Fruit fly (Drosophila melanogaster) whole organism, prepupa: ENCODE data around the gene CG5810.

Source experiments
- Blimp-1 ChIP-seq: fragments of 200-800 bp; sonication (Bioruptor generic); optimal IDR thresholded peaks from 3 replicates; lab custom pipeline; 2017; ENCODE audit warnings: missing biosample characterization, missing genetic modification characterization, mild to moderate bottlenecking, moderate library complexity, missing genetic modification reagents
- CG10631 ChIP-seq: fragments of 200-800 bp; sonication (Bioruptor generic); optimal IDR thresholded peaks from 2 replicates; lab custom pipeline; 2016; ENCODE audit warnings: missing biosample characterization, missing genetic modification characterization
- CG10669 ChIP-seq: fragments of 200-800 bp; sonication (Bioruptor generic); optimal IDR thresholded peaks from 3 replicates; lab custom pipeline; 2018; ENCODE audit warnings: missing biosample characterization, mild to moderate bottlenecking, missing genetic modification characterization, moderate library complexity
- CG11294 ChIP-seq: fragments of 200-800 bp; sonication (Bioruptor generic); IDR thresholded peaks from 2 replicates; pipeline ENCODE4 v1.3.6; 2022; ENCODE audit warnings: missing biosample characterization, missing genetic modification characterization
- CG11762 ChIP-seq: fragments of 200-800 bp; sonication (Bioruptor generic); optimal IDR thresholded peaks from 3 replicates; lab custom pipeline; 2016; ENCODE audit warnings: missing biosample characterization, missing genetic modification characterization; ENCODE audit not compliant: insufficient read depth
- CG11902 ChIP-seq: fragments of 200-800 bp; sonication (Bioruptor generic); optimal IDR thresholded peaks from 3 replicates; lab custom pipeline; 2016; ENCODE audit warnings: missing biosample characterization, missing genetic modification characterization
- CG15336 ChIP-seq: fragments of 200-800 bp; sonication (Bioruptor generic); IDR thresholded peaks from 2 replicates; pipeline ENCODE4 v1.3.6; 2022; ENCODE audit warnings: missing biosample characterization, missing genetic modification characterization
- CG1621 ChIP-seq: fragments of 200-800 bp; sonication (Bioruptor generic); optimal IDR thresholded peaks from 3 replicates; lab custom pipeline; 2018; ENCODE audit warnings: missing biosample characterization, mild to moderate bottlenecking, missing genetic modification characterization
- CG3032 ChIP-seq: fragments of 200-800 bp; optimal IDR thresholded peaks from 2 replicates; lab custom pipeline; 2019; ENCODE audit warnings: missing biosample characterization, mild to moderate bottlenecking, missing genetic modification characterization, moderate library complexity
- CG31627 ChIP-seq: fragments of 200-800 bp; sonication (Bioruptor generic); optimal IDR thresholded peaks from 3 replicates; lab custom pipeline; 2016; ENCODE audit warnings: missing biosample characterization, missing genetic modification characterization
- CG32006 ChIP-seq: fragments of 200-800 bp; sonication (Bioruptor generic); optimal IDR thresholded peaks from 3 replicates; lab custom pipeline; 2017; ENCODE audit warnings: missing biosample characterization, mild to moderate bottlenecking, missing genetic modification characterization
- CG34406 ChIP-seq: fragments of 200-800 bp; sonication (Bioruptor generic); optimal IDR thresholded peaks from 3 replicates; lab custom pipeline; 2016; ENCODE audit warnings: missing biosample characterization, missing genetic modification characterization
- CG3919 ChIP-seq: fragments of 200-800 bp; sonication (Bioruptor generic); optimal IDR thresholded peaks from 3 replicates; lab custom pipeline; 2016; ENCODE audit warnings: missing biosample characterization, missing genetic modification characterization
- CG4318 ChIP-seq: fragments of 200-800 bp; sonication (Bioruptor generic); optimal IDR thresholded peaks from 3 replicates; lab custom pipeline; 2017; ENCODE audit warnings: missing biosample characterization, mild to moderate bottlenecking, missing genetic modification characterization
- CG6163 ChIP-seq: fragments of 200-800 bp; sonication (Bioruptor generic); IDR thresholded peaks from 3 replicates; pipeline ENCODE4 v1.3.6; 2022; ENCODE audit warnings: missing biosample characterization, missing genetic modification characterization
- CG6276 ChIP-seq: fragments of 200-800 bp; sonication (Bioruptor generic); optimal IDR thresholded peaks from 2 replicates; lab custom pipeline; 2017; ENCODE audit warnings: missing biosample characterization, mild to moderate bottlenecking, missing genetic modification characterization
- CG6792 ChIP-seq: fragments of 200-800 bp; sonication (Bioruptor generic); optimal IDR thresholded peaks from 3 replicates; lab custom pipeline; 2016; ENCODE audit warnings: missing biosample characterization, missing genetic modification characterization
- CG6808 ChIP-seq: fragments of 200-800 bp; sonication (Bioruptor generic); optimal IDR thresholded peaks from 3 replicates; lab custom pipeline; 2017; ENCODE audit warnings: missing biosample characterization, missing genetic modification characterization, mild to moderate bottlenecking, moderate library complexity, missing genetic modification reagents
- CG6854 ChIP-seq: fragments of 200-800 bp; sonication (Bioruptor generic); optimal IDR thresholded peaks from 2 replicates; lab custom pipeline; 2017; ENCODE audit warnings: missing biosample characterization, mild to moderate bottlenecking, missing genetic modification characterization
- CG7368 ChIP-seq: fragments of 200-800 bp; sonication (Bioruptor generic); optimal IDR thresholded peaks from 3 replicates; lab custom pipeline; 2016; ENCODE audit warnings: missing biosample characterization, missing genetic modification characterization
- CG8119 ChIP-seq: fragments of 200-800 bp; sonication (Bioruptor generic); IDR thresholded peaks from 3 replicates; pipeline ENCODE4 v1.3.6; 2022; ENCODE audit warnings: missing biosample characterization, missing genetic modification characterization
- CG8632 ChIP-seq: fragments of 200-800 bp; sonication (Bioruptor generic); optimal IDR thresholded peaks from 3 replicates; lab custom pipeline; 2016; ENCODE audit warnings: missing biosample characterization, missing genetic modification characterization
- CG9139 ChIP-seq: fragments of 200-800 bp; sonication (Bioruptor generic); optimal IDR thresholded peaks from 3 replicates; lab custom pipeline; 2017; ENCODE audit warnings: missing biosample characterization, mild to moderate bottlenecking, missing genetic modification characterization
- Eip75B ChIP-seq: fragments of 200-800 bp; sonication (Bioruptor generic); optimal IDR thresholded peaks from 3 replicates; lab custom pipeline; 2016; ENCODE audit warnings: missing biosample characterization, missing genetic modification characterization
- Eip93F ChIP-seq: fragments of 200-800 bp; sonication (Bioruptor generic); optimal IDR thresholded peaks from 2 replicates; lab custom pipeline; 2016; ENCODE audit warnings: missing biosample characterization, mild to moderate bottlenecking, missing genetic modification characterization
- Ets21C ChIP-seq: fragments of 200-800 bp; sonication (Bioruptor generic); optimal IDR thresholded peaks from 3 replicates; lab custom pipeline; 2016; ENCODE audit warnings: missing biosample characterization, missing genetic modification characterization
- Ets96B ChIP-seq: fragments of 200-800 bp; optimal IDR thresholded peaks from 2 replicates; lab custom pipeline; 2019; ENCODE audit warnings: missing biosample characterization, mild to moderate bottlenecking, missing genetic modification characterization, moderate library complexity
- Gug ChIP-seq: fragments of 200-800 bp; sonication (Bioruptor generic); IDR thresholded peaks from 2 replicates; pipeline ENCODE4 v1.3.6; 2022; ENCODE audit warnings: missing biosample characterization, missing genetic modification characterization
- Hr4 ChIP-seq: fragments of 200-800 bp; sonication (Bioruptor generic); optimal IDR thresholded peaks from 3 replicates; lab custom pipeline; 2016; ENCODE audit warnings: missing biosample characterization, missing genetic modification characterization
- Lpt ChIP-seq: fragments of 200-800 bp; sonication (Bioruptor generic); optimal IDR thresholded peaks from 3 replicates; lab custom pipeline; 2016; ENCODE audit warnings: missing biosample characterization, missing genetic modification characterization
- Smox ChIP-seq: fragments of 200-800 bp; sonication (Bioruptor generic); optimal IDR thresholded peaks from 3 replicates; lab custom pipeline; 2016; ENCODE audit warnings: missing biosample characterization, missing genetic modification characterization
- Sox14 ChIP-seq: fragments of 200-800 bp; sonication (Bioruptor generic); optimal IDR thresholded peaks from 3 replicates; lab custom pipeline; 2016; ENCODE audit warnings: missing biosample characterization, missing genetic modification characterization
- acj6 ChIP-seq: fragments of 200-800 bp; sonication (Bioruptor generic); optimal IDR thresholded peaks from 3 replicates; lab custom pipeline; 2016; ENCODE audit warnings: missing biosample characterization, missing genetic modification characterization
- cyc ChIP-seq: fragments of 200-800 bp; sonication (Bioruptor generic); optimal IDR thresholded peaks from 3 replicates; lab custom pipeline; 2016; ENCODE audit warnings: missing biosample characterization, missing genetic modification characterization
- dsx ChIP-seq: fragments of 200-800 bp; optimal IDR thresholded peaks from 3 replicates; lab custom pipeline; 2019; ENCODE audit warnings: missing biosample characterization, mild to moderate bottlenecking, missing genetic modification characterization, moderate library complexity; ENCODE audit not compliant: poor library complexity, severe bottlenecking
- eg ChIP-seq: fragments of 200-800 bp; sonication (Bioruptor generic); IDR thresholded peaks from 3 replicates; pipeline ENCODE4 v1.3.6; 2022; ENCODE audit warnings: missing biosample characterization, missing genetic modification characterization
- esn ChIP-seq: fragments of 200-800 bp; sonication (Bioruptor generic); optimal IDR thresholded peaks from 2 replicates; lab custom pipeline; 2016; ENCODE audit warnings: missing biosample characterization, mild to moderate bottlenecking, missing genetic modification characterization, moderate library complexity
- fd59A ChIP-seq: fragments of 200-800 bp; sonication (Bioruptor generic); optimal IDR thresholded peaks from 2 replicates; lab custom pipeline; 2017; ENCODE audit warnings: missing biosample characterization, mild to moderate bottlenecking, missing genetic modification characterization, missing genetic modification reagents
- fd85E ChIP-seq: fragments of 200-800 bp; sonication (Bioruptor generic); optimal IDR thresholded peaks from 3 replicates; lab custom pipeline; 2016; ENCODE audit warnings: missing biosample characterization, missing genetic modification characterization
- fkh ChIP-seq: fragments of 200-800 bp; sonication (Bioruptor generic); optimal IDR thresholded peaks from 3 replicates; lab custom pipeline; 2017; ENCODE audit warnings: missing biosample characterization, mild to moderate bottlenecking, missing genetic modification characterization, moderate library complexity
- lz ChIP-seq: fragments of 200-800 bp; sonication (Bioruptor generic); optimal IDR thresholded peaks from 3 replicates; lab custom pipeline; 2016; ENCODE audit warnings: missing biosample characterization, missing genetic modification characterization
- net ChIP-seq: fragments of 200-800 bp; sonication (Bioruptor generic); optimal IDR thresholded peaks from 3 replicates; lab custom pipeline; 2016; ENCODE audit warnings: missing biosample characterization, missing genetic modification characterization
- salr ChIP-seq, 2 experiments: fragments of 200-800 bp; sonication (Bioruptor generic); optimal IDR thresholded peaks; 3 replicates each; lab custom pipeline; 2016 to 2018; ENCODE audit warnings: missing biosample characterization in 2 of 2, missing genetic modification characterization in 2 of 2, mild to moderate bottlenecking in 1 of 2
- spab ChIP-seq: fragments of 200-800 bp; sonication (Bioruptor generic); optimal IDR thresholded peaks from 2 replicates; lab custom pipeline; 2017; ENCODE audit warnings: missing biosample characterization, mild to moderate bottlenecking, missing genetic modification characterization, missing genetic modification reagents
- svp ChIP-seq: fragments of 200-800 bp; sonication (Bioruptor generic); peaks from one replicate; lab custom pipeline; 2016; ENCODE audit warnings: missing biosample characterization, missing genetic modification characterization
- topi ChIP-seq: fragments of 200-800 bp; sonication (Bioruptor generic); optimal IDR thresholded peaks from 3 replicates; lab custom pipeline; 2016; ENCODE audit warnings: missing biosample characterization, missing genetic modification characterization
- vri ChIP-seq: fragments of 200-800 bp; sonication (Bioruptor generic); optimal IDR thresholded peaks from 3 replicates; lab custom pipeline; 2016; ENCODE audit warnings: missing biosample characterization, mild to moderate bottlenecking, missing genetic modification characterization

The CG5810 gene

DNA sequence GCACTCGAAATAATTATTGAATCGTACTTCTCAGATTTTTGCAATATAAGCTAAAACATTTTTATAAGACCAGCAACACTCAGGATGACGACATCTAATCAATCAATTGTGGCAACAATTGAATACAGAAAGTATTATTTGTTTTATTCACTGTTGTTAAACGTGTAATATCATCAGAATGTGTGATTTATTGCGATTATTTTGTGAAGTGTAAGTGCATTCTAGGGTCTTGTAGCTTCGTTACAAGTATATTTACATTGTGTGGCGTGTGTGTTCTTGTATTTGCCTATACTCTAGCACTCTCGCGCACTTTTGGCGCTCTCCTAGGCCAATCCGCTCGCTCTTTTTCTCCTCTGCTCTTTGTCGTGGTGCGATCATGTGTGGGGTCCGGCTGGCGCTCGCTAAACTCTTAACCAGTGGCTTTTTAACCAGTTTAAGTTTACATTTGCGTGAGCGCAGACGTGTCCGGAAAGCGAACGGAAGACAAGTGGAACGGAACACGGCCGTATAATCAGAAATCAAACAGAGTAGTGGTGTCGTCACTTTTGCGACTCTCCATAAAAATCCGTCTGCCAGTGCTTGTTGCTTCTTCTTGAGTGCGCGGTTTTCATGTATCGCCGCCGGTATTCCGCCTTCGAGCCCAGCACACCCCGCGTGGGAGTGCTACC, 41.1 kb downstream of the CG5810 start (continued):
- TF ChIP-seq CG9139 (GFP tag; lab: Kevin White, UChicago) (peak; percentile 75), Lpt (GFP tag; lab: Kevin White, UChicago) (peak; percentile 95), acj6 (GFP tag; lab: Kevin White, UChicago) (peak; percentile 94), net (GFP tag; lab: Kevin White, UChicago) (peak; percentile 93), fkh (GFP tag; lab: Kevin White, UChicago) (peak; percentile 90), lz (peak; percentile 86), CG11902 (peak; percentile 85), Blimp-1 (peak; percentile 13), Sox14 (GFP tag; lab: Kevin White, UChicago) (peak; percentile 96)

DNA sequence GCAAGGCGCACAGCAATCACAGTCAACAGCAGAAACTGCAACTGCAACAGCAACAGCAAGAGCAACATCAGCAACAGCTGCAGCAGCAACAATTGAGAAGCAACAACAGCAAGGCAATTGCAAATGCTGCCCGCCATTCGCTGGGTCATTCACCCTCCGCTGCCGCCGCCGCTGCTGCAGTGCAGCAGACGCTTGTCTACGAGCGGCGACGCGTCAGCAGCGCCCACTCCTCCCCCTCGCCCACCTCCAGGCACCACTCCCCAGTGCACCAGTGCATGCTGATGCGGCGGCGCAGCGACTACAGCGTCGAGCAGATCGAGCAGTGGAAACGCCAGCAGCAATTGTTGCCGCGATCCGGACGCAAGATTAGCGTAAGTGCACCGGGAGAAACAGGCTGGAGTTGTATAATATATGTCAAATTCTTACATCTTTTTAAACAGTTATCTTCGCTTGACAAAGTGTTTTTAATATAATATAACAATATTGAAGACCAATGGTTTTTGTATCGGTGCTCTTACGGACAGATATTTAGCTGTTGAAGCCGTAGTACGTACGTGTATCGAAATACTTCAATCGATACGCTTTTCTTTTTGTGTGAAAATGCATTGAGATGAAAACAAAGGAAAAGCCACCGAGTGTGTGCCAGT, 42.2 kb downstream of the CG5810 start:
- TF ChIP-seq Ets21C (GFP tag; lab: Kevin White, UChicago) (peak; percentile 30), CG11902 (peak; percentile 46), svp (GFP tag; lab: Kevin White, UChicago) (peak; percentile 83), CG34406 (GFP tag; lab: Kevin White, UChicago) (peak; percentile 64), CG3919 (GFP tag; lab: Kevin White, UChicago) (peak; percentile 82), CG10669 (peak; percentile 68), CG6854 (GFP tag; lab: Kevin White, UChicago) (peak; percentile 10), CG6163 (GFP tag; lab: Robert Waterston, UW) (peak; percentile 85), Eip93F (GFP tag; lab: Kevin White, UChicago) (peak; percentile 51), Eip75B (peak; percentile 67), CG8632 (GFP tag; lab: Kevin White, UChicago) (peak; percentile 59), Blimp-1 (no peak), vri (peak; percentile 12), esn (GFP tag; lab: Kevin White, UChicago) (peak; percentile 66), dsx (GFP tag; lab: Kevin White, UChicago) (peak; percentile 38), spab (GFP tag; lab: Kevin White, UChicago) (peak; percentile 69), Hr4 (GFP tag; lab: Kevin White, UChicago) (peak; percentile 93), fkh (GFP tag; lab: Kevin White, UChicago) (no peak), CG10631 (peak; percentile 75), topi (GFP tag; lab: Kevin White, UChicago) (peak; percentile 70), CG4318 (peak; percentile 84), CG6808 (GFP tag; lab: Kevin White, UChicago) (peak; percentile 66), eg (GFP tag; lab: Robert Waterston, UW) (peak; percentile 91), CG7368 (peak; percentile 66), CG8119 (GFP tag; lab: Robert Waterston, UW) (peak; percentile 91), fd85E (GFP tag; lab: Kevin White, UChicago) (no peak), Ets96B (tag; lab: Kevin White, UChicago) (peak; percentile 66), Gug (peak; percentile 84), acj6 (GFP tag; lab: Kevin White, UChicago) (peak; percentile 72), CG3032 (tag; lab: Kevin White, UChicago) (peak; percentile 64), fd59A (peak; percentile 64), CG31627 (GFP tag; lab: Kevin White, UChicago) (peak; percentile 44), salr (GFP tag; optimal IDR thresholded peaks at IDR 0.05; lab: Kevin White, UChicago) (peak; percentile 42 to 69), CG32006 (GFP tag; lab: Kevin White, UChicago) (peak; percentile 94), CG11294 (GFP tag; lab: Robert Waterston, UW) (peak; percentile 72), CG9139 (GFP tag; lab: Kevin White, UChicago) (no peak), cyc (GFP tag; lab: Kevin White, UChicago) (peak; percentile 15), CG1621 (tag; lab: Kevin White, UChicago) (peak; percentile 70), CG6792 (GFP tag; lab: Kevin White, UChicago) (peak; percentile 72), CG11762 (GFP tag; lab: Kevin White, UChicago) (peak; percentile 68), Smox (no peak), CG6276 (GFP tag; lab: Kevin White, UChicago) (peak; percentile 93), CG15336 (GFP tag; lab: Robert Waterston, UW) (peak; percentile 89)
